Fruit fly (Drosophila melanogaster) whole organism, embryonic: ENCODE results near the gene Bem46.

Experiments used
- Atf6 ChIP-seq: fragments of 200-800 bp; sonication (Bioruptor generic); IDR thresholded peaks from 2 replicates; pipeline ENCODE4 v1.3.6; 2022; ENCODE audit warnings: missing biosample characterization, missing genetic modification characterization
- CG10543 ChIP-seq: fragments of 200-800 bp; sonication (Bioruptor generic); optimal IDR thresholded peaks from 3 replicates; lab custom pipeline; 2017; ENCODE audit warnings: missing biosample characterization, mild to moderate bottlenecking, missing genetic modification characterization, moderate library complexity
- CG12942 ChIP-seq: fragments of 200-800 bp; sonication (Bioruptor generic); optimal IDR thresholded peaks from 3 replicates; lab custom pipeline; 2016; ENCODE audit warnings: missing biosample characterization, missing genetic modification characterization
- CG13123 ChIP-seq: fragments of 200-800 bp; sonication (Bioruptor generic); optimal IDR thresholded peaks from 2 replicates; lab custom pipeline; 2016; ENCODE audit warnings: missing biosample characterization, missing genetic modification characterization
- CG1529 ChIP-seq: fragments of 200-800 bp; sonication (Bioruptor generic); optimal IDR thresholded peaks from 3 replicates; lab custom pipeline; 2018; ENCODE audit warnings: missing biosample characterization, missing genetic modification characterization
- CG1603 ChIP-seq: fragments of 200-800 bp; sonication (Bioruptor generic); optimal IDR thresholded peaks from 2 replicates; lab custom pipeline; 2019; ENCODE audit warnings: missing biosample characterization, mild to moderate bottlenecking, missing genetic modification characterization, moderate library complexity
- CG16813 ChIP-seq: fragments of 200-800 bp; sonication (Bioruptor generic); IDR thresholded peaks from 3 replicates; pipeline ENCODE4 v1.3.6; 2022; ENCODE audit warnings: missing biosample characterization, missing genetic modification characterization; ENCODE audit not compliant: partially characterized antibody
- CG17385 ChIP-seq: fragments of 200-800 bp; sonication (Bioruptor generic); optimal IDR thresholded peaks from 3 replicates; lab custom pipeline; 2018; ENCODE audit warnings: missing biosample characterization, mild to moderate bottlenecking, missing genetic modification characterization
- CG18011 ChIP-seq: fragments of 200-800 bp; sonication (Bioruptor generic); optimal IDR thresholded peaks from 2 replicates; lab custom pipeline; 2017; ENCODE audit warnings: missing biosample characterization, missing genetic modification characterization, mild to moderate bottlenecking, moderate library complexity, missing genotype
- CG18476 ChIP-seq: fragments of 200-800 bp; sonication (Bioruptor generic); optimal IDR thresholded peaks from 2 replicates; lab custom pipeline; 2016; ENCODE audit warnings: missing biosample characterization, mild to moderate bottlenecking, missing genetic modification characterization
- CG2875 ChIP-seq: fragments of 200-800 bp; sonication (Bioruptor generic); optimal IDR thresholded peaks from 2 replicates; lab custom pipeline; 2017; ENCODE audit warnings: missing biosample characterization, mild to moderate bottlenecking, missing genetic modification characterization, missing genetic modification reagents
- CG31224 ChIP-seq: fragments of 200-800 bp; sonication (Bioruptor generic); IDR thresholded peaks from 2 replicates; pipeline ENCODE4 v1.3.6; 2022; ENCODE audit warnings: missing biosample characterization, missing genetic modification characterization
- CG31388 ChIP-seq: fragments of 200-800 bp; sonication (Bioruptor generic); optimal IDR thresholded peaks from 2 replicates; lab custom pipeline; 2016; ENCODE audit warnings: missing biosample characterization, missing genetic modification characterization
- CG3281 ChIP-seq: fragments of 200-800 bp; sonication (Bioruptor generic); optimal IDR thresholded peaks from 3 replicates; lab custom pipeline; 2017; ENCODE audit warnings: missing biosample characterization, mild to moderate bottlenecking, missing genetic modification characterization
- CG4707 ChIP-seq: fragments of 200-800 bp; sonication (Bioruptor generic); optimal IDR thresholded peaks from 2 replicates; lab custom pipeline; 2018; ENCODE audit warnings: missing biosample characterization, mild to moderate bottlenecking, missing genetic modification characterization, moderate library complexity
- CG7786 ChIP-seq: fragments of 200-800 bp; sonication (Bioruptor generic); optimal IDR thresholded peaks from 2 replicates; lab custom pipeline; 2016; ENCODE audit warnings: missing biosample characterization, missing genetic modification characterization
- CG8281 ChIP-seq: fragments of 200-800 bp; sonication (Bioruptor generic); optimal IDR thresholded peaks from 2 replicates; lab custom pipeline; 2018; ENCODE audit warnings: missing biosample characterization, mild to moderate bottlenecking, missing genetic modification characterization, moderate library complexity
- CG9727 ChIP-seq: fragments of 200-800 bp; sonication (Bioruptor generic); optimal IDR thresholded peaks from 3 replicates; lab custom pipeline; 2017; ENCODE audit warnings: missing biosample characterization, mild to moderate bottlenecking, missing genetic modification characterization
- Camta ChIP-seq: fragments of 200-800 bp; sonication (Bioruptor generic); optimal IDR thresholded peaks from 2 replicates; lab custom pipeline; 2016; ENCODE audit warnings: missing biosample characterization, missing genetic modification characterization
- CoRest ChIP-seq: fragments of 200-800 bp; sonication (Bioruptor generic); optimal IDR thresholded peaks from 3 replicates; lab custom pipeline; 2018; ENCODE audit warnings: missing biosample characterization, mild to moderate bottlenecking, missing genetic modification characterization, moderate library complexity
- Elba2 ChIP-seq: fragments of 200-800 bp; sonication (Bioruptor generic); optimal IDR thresholded peaks from 3 replicates; lab custom pipeline; 2016; ENCODE audit warnings: missing biosample characterization, missing genetic modification characterization
- Hr39 ChIP-seq: fragments of >200 bp; optimal IDR thresholded peaks from 2 replicates; lab custom pipeline; 2017
- NK7.1 ChIP-seq: fragments of 200-800 bp; sonication (Bioruptor generic); optimal IDR thresholded peaks from 3 replicates; lab custom pipeline; 2016; ENCODE audit warnings: missing biosample characterization, missing genetic modification characterization
- Nf-YB ChIP-seq: fragments of 200-800 bp; sonication (Bioruptor generic); optimal IDR thresholded peaks from 3 replicates; lab custom pipeline; 2019; ENCODE audit warnings: missing biosample characterization, mild to moderate bottlenecking, missing genetic modification characterization, moderate library complexity
- Oli ChIP-seq: fragments of 200-800 bp; sonication (Bioruptor generic); optimal IDR thresholded peaks from 2 replicates; lab custom pipeline; 2018; ENCODE audit warnings: missing biosample characterization, mild to moderate bottlenecking, missing genetic modification characterization, moderate library complexity
- Taf1 ChIP-seq: fragments of 200-800 bp; sonication (Bioruptor generic); IDR thresholded peaks from 2 replicates; pipeline ENCODE4 v1.3.6; 2022; ENCODE audit warnings: missing biosample characterization, missing genetic modification characterization
- az2 ChIP-seq: fragments of 200-800 bp; sonication (Bioruptor generic); optimal IDR thresholded peaks from 3 replicates; lab custom pipeline; 2016; ENCODE audit warnings: missing biosample characterization, missing genetic modification characterization
- crp ChIP-seq, 2 experiments: fragments of 200-800 bp; sonication (Bioruptor generic); optimal IDR thresholded peaks; 2 replicates in 1 of 2; 3 replicates in 1 of 2; lab custom pipeline; 2017; ENCODE audit warnings: missing biosample characterization in 2 of 2, missing genetic modification characterization in 2 of 2, mild to moderate bottlenecking in 1 of 2, moderate library complexity in 1 of 2
- dpn ChIP-seq, 2 experiments: fragments of 200-800 bp; sonication (Bioruptor generic); optimal IDR thresholded peaks; 3 replicates each; lab custom pipeline; 2016; ENCODE audit warnings: missing biosample characterization in 2 of 2, missing genetic modification characterization in 2 of 2
- dysf ChIP-seq: fragments of 200-800 bp; sonication (Bioruptor generic); IDR thresholded peaks from 3 replicates; pipeline ENCODE4 v1.3.6; 2022; ENCODE audit warnings: missing biosample characterization, missing genetic modification characterization
- fd64A ChIP-seq: fragments of 200-800 bp; sonication (Bioruptor generic); optimal IDR thresholded peaks from 3 replicates; lab custom pipeline; 2018; ENCODE audit warnings: missing biosample characterization, mild to moderate bottlenecking, missing genetic modification characterization
- gfzf ChIP-seq: fragments of 200-800 bp; sonication (Bioruptor generic); optimal IDR thresholded peaks from 2 replicates; lab custom pipeline; 2016; ENCODE audit warnings: missing biosample characterization, mild to moderate bottlenecking, missing genetic modification characterization, moderate library complexity
- gt ChIP-seq: fragments of 200-800 bp; sonication (Bioruptor generic); IDR thresholded peaks from 2 replicates; pipeline ENCODE4 v1.3.6; 2022; ENCODE audit warnings: missing biosample characterization, missing genetic modification characterization
- hbn ChIP-seq: fragments of 200-800 bp; sonication (Bioruptor generic); IDR thresholded peaks from 2 replicates; pipeline ENCODE4 v1.3.6; 2022; ENCODE audit warnings: missing biosample characterization, missing genetic modification characterization; ENCODE audit not compliant: partially characterized antibody
- insv ChIP-seq, 2 experiments: fragments of 200-800 bp; sonication (Bioruptor generic); optimal IDR thresholded peaks; 3 replicates each; lab custom pipeline; 2016 to 2018; ENCODE audit warnings: missing biosample characterization in 2 of 2, missing genetic modification characterization in 2 of 2
- luna ChIP-seq: fragments of 200-800 bp; sonication (Bioruptor generic); optimal IDR thresholded peaks from 2 replicates; lab custom pipeline; 2016; ENCODE audit warnings: missing biosample characterization, missing genetic modification characterization
- mld ChIP-seq: fragments of 200-800 bp; sonication (Bioruptor generic); IDR thresholded peaks from 3 replicates; pipeline ENCODE4 v1.3.6; 2022; ENCODE audit warnings: missing biosample characterization, missing genetic modification characterization; ENCODE audit not compliant: partially characterized antibody
- pan ChIP-seq, 4 experiments: fragments of >200 bp in 3 of 4; fragments of 200-800 bp in 1 of 4; sonication (Bioruptor generic) in 1 of 4; optimal IDR thresholded peaks in 3 of 4; IDR thresholded peaks in 1 of 4; 2 replicates each; pipeline versions ENCODE4 v1.3.6 to Lab custom; 2017 to 2022; ENCODE audit warnings: missing biosample characterization in 2 of 4, missing genetic modification characterization in 2 of 4, mixed read lengths in 1 of 4
- prd ChIP-seq, 3 experiments: fragments of >200 bp in 2 of 3; fragments of 200-800 bp in 1 of 3; sonication (Bioruptor generic) in 1 of 3; optimal IDR thresholded peaks in 2 of 3; IDR thresholded peaks in 1 of 3; 2 replicates in 2 of 3; 3 replicates in 1 of 3; pipeline versions ENCODE4 v1.3.6 to Lab custom; 2017 to 2022; ENCODE audit warnings: missing biosample characterization in 1 of 3, missing genetic modification characterization in 1 of 3
- schlank ChIP-seq: fragments of 200-800 bp; sonication (Bioruptor generic); optimal IDR thresholded peaks from 2 replicates; lab custom pipeline; 2018; ENCODE audit warnings: missing biosample characterization, mild to moderate bottlenecking, missing genetic modification characterization
- sens-2 ChIP-seq: fragments of 200-800 bp; sonication (Bioruptor generic); IDR thresholded peaks from 2 replicates; pipeline ENCODE4 v1.3.6; 2022; ENCODE audit warnings: missing biosample characterization, missing genetic modification characterization
- sima ChIP-seq: fragments of 200-800 bp; sonication (Bioruptor generic); optimal IDR thresholded peaks from 2 replicates; lab custom pipeline; 2016; ENCODE audit warnings: missing biosample characterization, missing genetic modification characterization
- slou ChIP-seq: fragments of 200-800 bp; sonication (Bioruptor generic); optimal IDR thresholded peaks from 3 replicates; lab custom pipeline; 2016; ENCODE audit warnings: missing biosample characterization, missing genetic modification characterization
- tin ChIP-seq: fragments of 200-800 bp; sonication (Bioruptor generic); optimal IDR thresholded peaks from 3 replicates; lab custom pipeline; 2016; ENCODE audit warnings: missing biosample characterization, missing genetic modification characterization
- trem ChIP-seq: fragments of 200-800 bp; optimal IDR thresholded peaks from 3 replicates; lab custom pipeline; 2019; ENCODE audit warnings: missing biosample characterization, mild to moderate bottlenecking, missing genetic modification characterization, moderate library complexity
- tx ChIP-seq: fragments of 200-800 bp; sonication (Bioruptor generic); optimal IDR thresholded peaks from 2 replicates; lab custom pipeline; 2016; ENCODE audit warnings: missing biosample characterization, missing genetic modification characterization
- vfl ChIP-seq: fragments of 200-800 bp; sonication (Bioruptor generic); optimal IDR thresholded peaks from 2 replicates; lab custom pipeline; 2016; ENCODE audit warnings: missing biosample characterization, missing genetic modification characterization
- wek ChIP-seq: fragments of 200-800 bp; sonication (Bioruptor generic); optimal IDR thresholded peaks from 3 replicates; lab custom pipeline; 2018; ENCODE audit warnings: missing biosample characterization, mild to moderate bottlenecking, missing genetic modification characterization, moderate library complexity
- zfh2 ChIP-seq: fragments of 200-800 bp; sonication (Bioruptor generic); optimal IDR thresholded peaks from 2 replicates; lab custom pipeline; 2016; ENCODE audit warnings: missing biosample characterization, missing genetic modification characterization

The Bem46 gene

DNA sequence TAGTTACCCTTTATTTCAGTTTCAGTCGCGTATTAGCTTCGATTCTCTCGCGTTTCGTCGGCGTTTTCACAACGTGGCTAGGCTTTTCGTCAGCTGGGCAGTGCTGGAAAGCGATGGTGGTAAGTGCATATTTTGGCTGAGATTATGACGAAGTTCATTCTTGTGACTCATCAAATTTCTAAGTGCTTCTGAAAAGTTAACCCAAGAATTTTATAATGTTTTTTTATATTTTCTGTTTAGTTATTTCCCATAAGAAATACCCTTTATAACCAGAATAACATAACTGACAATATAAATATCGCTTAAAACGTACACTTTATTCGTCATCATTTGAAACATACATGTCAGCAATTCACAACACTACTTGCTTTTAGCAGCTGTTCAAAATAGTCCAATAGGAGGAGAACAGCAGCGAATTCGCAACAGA lies 49.2 kb downstream of the Bem46 start, which contains the start of the genes CG17260 and SerRS (continued):
- TF ChIP-seq CG10543 (GFP tag; lab: Kevin White, UChicago) = peak; percentile 91
- peak; percentile 95 to 96 for TF ChIP-seq dpn (GFP tag; optimal IDR thresholded peaks at IDR 0.05; lab: Kevin White, UChicago)
- no peak for TF ChIP-seq wek (GFP tag; lab: Kevin White, UChicago)
- TF ChIP-seq trem (tag; lab: Kevin White, UChicago) = peak; percentile 93
- TF ChIP-seq slou (GFP tag; lab: Kevin White, UChicago) = peak; percentile 93
- peak; percentile 91 for TF ChIP-seq NK7.1
- TF ChIP-seq prd (optimal IDR thresholded peaks at IDR 0.05; lab: Kevin White, UChicago) = no peak
- peak; percentile 98 for TF ChIP-seq prd (GFP tag; IDR thresholded peaks at IDR 0.05; lab: Robert Waterston, UW)
- no peak for TF ChIP-seq fd64A
- TF ChIP-seq Elba2 (GFP tag; lab: Kevin White, UChicago) = peak; percentile 99
- TF ChIP-seq Taf1 = peak; percentile 82
- peak; percentile 72 for TF ChIP-seq CG1529 (GFP tag; lab: Kevin White, UChicago)
- TF ChIP-seq dysf (GFP tag; lab: Robert Waterston, UW) = peak; percentile 95
- TF ChIP-seq CG16813 = peak; percentile 61
- TF ChIP-seq tin (GFP tag; lab: Kevin White, UChicago) = peak; percentile 92
- no peak for TF ChIP-seq CG4707 (GFP tag; lab: Kevin White, UChicago)
- TF ChIP-seq CG2875 = peak; percentile 75
- peak; percentile 70 for TF ChIP-seq CG8281
- no peak for TF ChIP-seq mld
- TF ChIP-seq zfh2 = peak; percentile 97
- TF ChIP-seq tx (GFP tag; lab: Kevin White, UChicago) = peak; percentile 90
- TF ChIP-seq crp (GFP tag; optimal IDR thresholded peaks at IDR 0.05; lab: Kevin White, UChicago) = peak; percentile 76 to 96
- TF ChIP-seq CG7786 (GFP tag; lab: Kevin White, UChicago) = peak; percentile 94
- TF ChIP-seq CG3281 = peak; percentile 89
- TF ChIP-seq schlank (tag; lab: Kevin White, UChicago) = peak; percentile 80
- peak; percentile 85 for TF ChIP-seq CG13123 (GFP tag; lab: Kevin White, UChicago)
- TF ChIP-seq sens-2 (GFP tag; lab: Robert Waterston, UW) = peak; percentile 45; the same call in 1 of the 2 replicates
- peak; percentile 81 for TF ChIP-seq CG1603 (tag; lab: Kevin White, UChicago)
- peak; percentile 84 for TF ChIP-seq CG18011 (GFP tag; lab: Kevin White, UChicago)
- TF ChIP-seq Nf-YB (GFP tag; lab: Kevin White, UChicago) = peak; percentile 70
- TF ChIP-seq Oli (tag; lab: Kevin White, UChicago) = peak; percentile 90
- TF ChIP-seq hbn = peak; percentile 50
- peak; percentile 79 for TF ChIP-seq luna (GFP tag; lab: Kevin White, UChicago)
- peak; percentile 77 for TF ChIP-seq Camta (GFP tag; lab: Kevin White, UChicago)
- peak; percentile 92 for TF ChIP-seq az2 (GFP tag; lab: Kevin White, UChicago)
- TF ChIP-seq CoRest (tag; lab: Kevin White, UChicago) = peak; percentile 95
- peak; percentile 58 for TF ChIP-seq sima
- TF ChIP-seq CG17385 (GFP tag; lab: Kevin White, UChicago) = peak; percentile 85
- TF ChIP-seq gt (GFP tag; lab: Robert Waterston, UW) = peak; percentile 75; the same call in 1 of the 2 replicates
- TF ChIP-seq gfzf = peak; percentile 40
- TF ChIP-seq CG12942 (GFP tag; lab: Kevin White, UChicago) = peak; percentile 92
- peak; percentile 89 for TF ChIP-seq CG31224 (GFP tag; lab: Robert Waterston, UW)
- no peak for TF ChIP-seq pan (optimal IDR thresholded peaks at IDR 0.05; lab: Kevin White, UChicago)
- TF ChIP-seq pan (GFP tag; optimal IDR thresholded peaks at IDR 0.05 in 1 of 2, IDR thresholded peaks at IDR 0.05 in 1 of 2) = peak in 1 of 2 experiments; percentile 94
- peak in 1 of 2 experiments; percentile 78 for TF ChIP-seq insv (GFP tag; optimal IDR thresholded peaks at IDR 0.05; lab: Kevin White, UChicago)
- TF ChIP-seq CG18476 (GFP tag; lab: Kevin White, UChicago) = peak; percentile 94
- peak; percentile 80 for TF ChIP-seq CG31388
- peak; percentile 91 for TF ChIP-seq Atf6 (GFP tag; lab: Robert Waterston, UW)
- peak; percentile 92 for TF ChIP-seq vfl
- TF ChIP-seq CG9727 (GFP tag; lab: Kevin White, UChicago) = peak; percentile 86
- TF ChIP-seq Hr39 (lab: Kevin White, UChicago) = no peak
